Fruit fly (Drosophila melanogaster) whole organism, embryonic: ENCODE results near the gene CG10747.

Source experiments
- Bdp1 ChIP-seq: fragments of 200-800 bp; sonication (Bioruptor generic); optimal IDR thresholded peaks from 3 replicates; lab custom pipeline; 2016; ENCODE audit warnings: missing biosample characterization, missing genetic modification characterization
- CG1024 ChIP-seq: fragments of 200-800 bp; sonication (Bioruptor generic); IDR thresholded peaks from 2 replicates; pipeline ENCODE4 v1.3.6; 2022; ENCODE audit warnings: missing biosample characterization, missing genetic modification characterization
- CG10654 ChIP-seq: fragments of 200-800 bp; sonication (Bioruptor generic); optimal IDR thresholded peaks from 2 replicates; lab custom pipeline; 2016; ENCODE audit warnings: missing biosample characterization, missing genetic modification characterization
- CG14710 ChIP-seq: fragments of 200-800 bp; sonication (Bioruptor generic); optimal IDR thresholded peaks from 3 replicates; lab custom pipeline; 2019; ENCODE audit warnings: missing biosample characterization, mild to moderate bottlenecking, missing genetic modification characterization, moderate library complexity
- CG17385 ChIP-seq: fragments of 200-800 bp; sonication (Bioruptor generic); optimal IDR thresholded peaks from 3 replicates; lab custom pipeline; 2018; ENCODE audit warnings: missing biosample characterization, mild to moderate bottlenecking, missing genetic modification characterization
- CG18262 ChIP-seq: fragments of 200-800 bp; optimal IDR thresholded peaks from 3 replicates; lab custom pipeline; 2019; ENCODE audit warnings: missing biosample characterization, mild to moderate bottlenecking, missing genetic modification characterization, moderate library complexity
- CG2199 ChIP-seq: fragments of 200-800 bp; sonication (Bioruptor generic); IDR thresholded peaks from 3 replicates; pipeline ENCODE4 v1.3.6; 2022; ENCODE audit warnings: missing biosample characterization, missing genetic modification characterization
- CG3065 ChIP-seq: fragments of 200-800 bp; sonication (Bioruptor generic); optimal IDR thresholded peaks from 2 replicates; lab custom pipeline; 2016; ENCODE audit warnings: missing biosample characterization, missing genetic modification characterization
- CG31224 ChIP-seq: fragments of 200-800 bp; sonication (Bioruptor generic); IDR thresholded peaks from 2 replicates; pipeline ENCODE4 v1.3.6; 2022; ENCODE audit warnings: missing biosample characterization, missing genetic modification characterization
- CG4328 ChIP-seq: fragments of 200-800 bp; sonication (Bioruptor generic); optimal IDR thresholded peaks from 3 replicates; lab custom pipeline; 2017; ENCODE audit warnings: missing biosample characterization, missing genetic modification reagents, missing genetic modification characterization
- CG43689 ChIP-seq: fragments of 200-800 bp; sonication (Bioruptor generic); IDR thresholded peaks from 2 replicates; pipeline ENCODE4 v1.3.6; 2022; ENCODE audit warnings: missing biosample characterization, missing genetic modification characterization
- CG8281 ChIP-seq: fragments of 200-800 bp; sonication (Bioruptor generic); optimal IDR thresholded peaks from 2 replicates; lab custom pipeline; 2018; ENCODE audit warnings: missing biosample characterization, mild to moderate bottlenecking, missing genetic modification characterization, moderate library complexity
- CG8944 ChIP-seq: fragments of 200-800 bp; sonication (Bioruptor generic); optimal IDR thresholded peaks from 3 replicates; lab custom pipeline; 2016; ENCODE audit warnings: missing biosample characterization, missing genetic modification characterization
- CG9215 ChIP-seq: fragments of 200-800 bp; sonication (Bioruptor generic); IDR thresholded peaks from 2 replicates; pipeline ENCODE4 v1.3.6; 2022; ENCODE audit warnings: missing biosample characterization, missing genetic modification characterization
- CkIIα-i1 ChIP-seq: fragments of 200-800 bp; sonication (Bioruptor generic); IDR thresholded peaks from 2 replicates; pipeline ENCODE4 v1.3.6; 2022; ENCODE audit warnings: missing biosample characterization, missing genetic modification characterization
- CrebB ChIP-seq: fragments of 200-800 bp; sonication (Bioruptor generic); optimal IDR thresholded peaks from 3 replicates; lab custom pipeline; 2018; ENCODE audit warnings: missing biosample characterization, mild to moderate bottlenecking, missing genetic modification characterization
- Fer3 ChIP-seq: fragments of 200-800 bp; sonication (Bioruptor generic); optimal IDR thresholded peaks from 2 replicates; lab custom pipeline; 2018; ENCODE audit warnings: missing biosample characterization, mild to moderate bottlenecking, missing genetic modification characterization, moderate library complexity
- Gsc ChIP-seq: fragments of 200-800 bp; sonication (Bioruptor generic); IDR thresholded peaks from 2 replicates; pipeline ENCODE4 v1.3.6; 2022; ENCODE audit warnings: missing biosample characterization, missing genetic modification characterization
- HLHmδ ChIP-seq: fragments of 200-800 bp; sonication (Bioruptor generic); optimal IDR thresholded peaks from 2 replicates; lab custom pipeline; 2018; ENCODE audit warnings: missing biosample characterization, mild to moderate bottlenecking, missing genetic modification characterization, moderate library complexity
- Lhr ChIP-seq: fragments of 200-800 bp; sonication (Bioruptor generic); optimal IDR thresholded peaks from 3 replicates; lab custom pipeline; 2017; ENCODE audit warnings: mild to moderate bottlenecking, missing biosample characterization, missing genetic modification reagents, missing genetic modification characterization
- MESR4 ChIP-seq: fragments of 200-800 bp; sonication (Bioruptor generic); optimal IDR thresholded peaks from 2 replicates; lab custom pipeline; 2018; ENCODE audit warnings: missing biosample characterization, mild to moderate bottlenecking, missing genetic modification characterization, moderate library complexity
- Max ChIP-seq: fragments of 200-800 bp; sonication (Bioruptor generic); optimal IDR thresholded peaks from 2 replicates; lab custom pipeline; 2016; ENCODE audit warnings: missing biosample characterization, mild to moderate bottlenecking, missing genetic modification characterization
- NC2α ChIP-seq: fragments of 200-800 bp; sonication (Bioruptor generic); optimal IDR thresholded peaks from 2 replicates; lab custom pipeline; 2016; ENCODE audit warnings: missing biosample characterization, missing genetic modification characterization
- Neu2 ChIP-seq: fragments of 200-800 bp; sonication (Bioruptor generic); optimal IDR thresholded peaks from 3 replicates; lab custom pipeline; 2016; ENCODE audit warnings: missing biosample characterization, missing genetic modification characterization, borderline replicate concordance
- NfI ChIP-seq: fragments of 200-800 bp; sonication (Bioruptor generic); optimal IDR thresholded peaks from 3 replicates; lab custom pipeline; 2018; ENCODE audit warnings: missing biosample characterization, mild to moderate bottlenecking, missing genetic modification characterization, moderate library complexity
- Opbp ChIP-seq: fragments of 200-800 bp; sonication (Bioruptor generic); IDR thresholded peaks from 3 replicates; pipeline ENCODE4 v1.3.6; 2022; ENCODE audit warnings: missing biosample characterization, missing genetic modification characterization; ENCODE audit not compliant: partially characterized antibody
- Sin3A ChIP-seq: fragments of >200 bp; optimal IDR thresholded peaks from 2 replicates; lab custom pipeline; 2018
- Trl ChIP-seq, 3 experiments: fragments of >200 bp in 2 of 3; fragments of 200-800 bp in 1 of 3; sonication (Bioruptor generic) in 1 of 3; optimal IDR thresholded peaks; 2 replicates in 1 of 3; 3 replicates in 2 of 3; lab custom pipeline; 2016 to 2017; ENCODE audit warnings: missing biosample characterization in 1 of 3, missing genetic modification characterization in 1 of 3
- Xrp1 ChIP-seq: fragments of 200-800 bp; sonication (Bioruptor generic); IDR thresholded peaks from 2 replicates; pipeline ENCODE4 v1.3.6; 2022; ENCODE audit warnings: missing biosample characterization, missing genetic modification characterization
- ab ChIP-seq: fragments of 200-800 bp; sonication (Bioruptor generic); optimal IDR thresholded peaks from 2 replicates; lab custom pipeline; 2016; ENCODE audit warnings: missing biosample characterization, missing genetic modification characterization
- al ChIP-seq: fragments of 200-800 bp; sonication (Bioruptor generic); IDR thresholded peaks from 2 replicates; pipeline ENCODE4 v1.3.6; 2022; ENCODE audit warnings: missing biosample characterization, missing genetic modification characterization
- bsh ChIP-seq, 2 experiments: fragments of 200-800 bp; sonication (Bioruptor generic); optimal IDR thresholded peaks; 2 replicates each; lab custom pipeline; 2017 to 2018; ENCODE audit warnings: mild to moderate bottlenecking in 2 of 2, missing biosample characterization in 2 of 2, missing genetic modification characterization in 2 of 2, moderate library complexity in 1 of 2
- crc ChIP-seq: fragments of 200-800 bp; sonication (Bioruptor generic); optimal IDR thresholded peaks from 2 replicates; lab custom pipeline; 2016; ENCODE audit warnings: missing biosample characterization, missing genetic modification characterization
- emc ChIP-seq: fragments of 200-800 bp; sonication (Bioruptor generic); optimal IDR thresholded peaks from 2 replicates; lab custom pipeline; 2016; ENCODE audit warnings: missing biosample characterization, missing genetic modification characterization
- fd102C ChIP-seq: fragments of 200-800 bp; sonication (Bioruptor generic); optimal IDR thresholded peaks from 2 replicates; lab custom pipeline; 2018; ENCODE audit warnings: missing biosample characterization, mild to moderate bottlenecking, missing genetic modification characterization, moderate library complexity
- fu2 ChIP-seq: fragments of 200-800 bp; sonication (Bioruptor generic); optimal IDR thresholded peaks from 2 replicates; lab custom pipeline; 2016; ENCODE audit warnings: missing biosample characterization, missing genetic modification characterization
- gem ChIP-seq: fragments of 200-800 bp; sonication (Bioruptor generic); optimal IDR thresholded peaks from 2 replicates; lab custom pipeline; 2019; ENCODE audit warnings: missing biosample characterization, mild to moderate bottlenecking, missing genetic modification characterization, moderate library complexity
- inv ChIP-seq: fragments of 200-800 bp; sonication (Bioruptor generic); IDR thresholded peaks from 2 replicates; pipeline ENCODE4 v1.3.6; 2022; ENCODE audit warnings: missing biosample characterization, missing genetic modification characterization; ENCODE audit not compliant: partially characterized antibody
- row ChIP-seq: fragments of 200-800 bp; sonication (Bioruptor generic); IDR thresholded peaks from 3 replicates; pipeline ENCODE4 v1.3.6; 2022; ENCODE audit warnings: missing biosample characterization, missing genetic modification characterization
- sd ChIP-seq: fragments of 200-800 bp; sonication (Bioruptor generic); optimal IDR thresholded peaks from 3 replicates; lab custom pipeline; 2018; ENCODE audit warnings: missing biosample characterization, mild to moderate bottlenecking, missing genetic modification characterization, moderate library complexity
- seq ChIP-seq: fragments of 200-800 bp; sonication (Bioruptor generic); IDR thresholded peaks from 2 replicates; pipeline ENCODE4 v1.3.6; 2022; ENCODE audit warnings: missing biosample characterization, missing genetic modification characterization
- slou ChIP-seq: fragments of 200-800 bp; sonication (Bioruptor generic); optimal IDR thresholded peaks from 3 replicates; lab custom pipeline; 2016; ENCODE audit warnings: missing biosample characterization, missing genetic modification characterization
- twi ChIP-seq: fragments of 200-800 bp; optimal IDR thresholded peaks from 2 replicates; lab custom pipeline; 2019; ENCODE audit warnings: missing biosample characterization, mild to moderate bottlenecking, missing genetic modification characterization, moderate library complexity
- wdn ChIP-seq: fragments of 200-800 bp; sonication (Bioruptor generic); IDR thresholded peaks from 2 replicates; pipeline ENCODE4 v1.3.6; 2022; ENCODE audit warnings: missing biosample characterization, missing genetic modification characterization
- wor ChIP-seq: fragments of 200-800 bp; sonication (Bioruptor generic); IDR thresholded peaks from 2 replicates; pipeline ENCODE4 v1.3.6; 2022; ENCODE audit warnings: missing biosample characterization, missing genetic modification characterization
- z ChIP-seq: fragments of 200-800 bp; sonication (Bioruptor generic); IDR thresholded peaks from 3 replicates; pipeline ENCODE4 v1.3.6; 2022; ENCODE audit warnings: missing biosample characterization, missing genetic modification characterization
- zen2 ChIP-seq: fragments of 200-800 bp; sonication (Bioruptor generic); IDR thresholded peaks from 3 replicates; pipeline ENCODE4 v1.3.6; 2022; ENCODE audit warnings: missing biosample characterization, missing genetic modification characterization; ENCODE audit not compliant: partially characterized antibody
- zf30C ChIP-seq: fragments of 200-800 bp; sonication (Bioruptor generic); optimal IDR thresholded peaks from 3 replicates; lab custom pipeline; 2018; ENCODE audit warnings: missing biosample characterization, mild to moderate bottlenecking, missing genetic modification characterization

CG10747 gene

DNA sequence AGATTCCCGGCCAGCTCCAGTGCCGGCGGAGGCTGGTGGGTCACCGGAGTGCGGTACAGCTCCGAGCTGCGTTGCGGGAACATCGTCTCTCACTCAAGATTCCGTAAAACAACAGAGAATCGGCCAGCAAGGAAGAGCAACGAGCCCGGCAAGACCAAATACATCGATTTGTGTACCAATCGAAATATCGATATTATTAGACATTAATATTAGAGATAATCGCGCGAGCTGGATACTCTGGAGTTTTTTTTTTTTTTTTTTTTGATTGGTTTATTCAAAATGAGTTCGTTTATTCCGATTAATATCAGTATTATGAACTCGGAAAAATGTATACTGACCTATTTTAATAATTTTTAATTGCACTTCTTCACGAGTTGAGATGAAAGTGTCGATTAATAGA lies 25.6 kb downstream of the CG10747 start, which contains the start of gene vls (continued):
- TF ChIP-seq CrebB (tag; lab: Kevin White, UChicago) (no peak), inv (GFP tag; lab: Robert Waterston, UW) (peak; percentile 50), CG3065 (GFP tag; lab: Kevin White, UChicago) (no peak), CG2199 (GFP tag; lab: Robert Waterston, UW) (no peak), Bdp1 (GFP tag; lab: Kevin White, UChicago) (no peak), zen2 (GFP tag; lab: Robert Waterston, UW) (peak; percentile 81), slou (GFP tag; lab: Kevin White, UChicago) (no peak)
- TF ChIP-seq, all 482 proteins: peak for 48

DNA sequence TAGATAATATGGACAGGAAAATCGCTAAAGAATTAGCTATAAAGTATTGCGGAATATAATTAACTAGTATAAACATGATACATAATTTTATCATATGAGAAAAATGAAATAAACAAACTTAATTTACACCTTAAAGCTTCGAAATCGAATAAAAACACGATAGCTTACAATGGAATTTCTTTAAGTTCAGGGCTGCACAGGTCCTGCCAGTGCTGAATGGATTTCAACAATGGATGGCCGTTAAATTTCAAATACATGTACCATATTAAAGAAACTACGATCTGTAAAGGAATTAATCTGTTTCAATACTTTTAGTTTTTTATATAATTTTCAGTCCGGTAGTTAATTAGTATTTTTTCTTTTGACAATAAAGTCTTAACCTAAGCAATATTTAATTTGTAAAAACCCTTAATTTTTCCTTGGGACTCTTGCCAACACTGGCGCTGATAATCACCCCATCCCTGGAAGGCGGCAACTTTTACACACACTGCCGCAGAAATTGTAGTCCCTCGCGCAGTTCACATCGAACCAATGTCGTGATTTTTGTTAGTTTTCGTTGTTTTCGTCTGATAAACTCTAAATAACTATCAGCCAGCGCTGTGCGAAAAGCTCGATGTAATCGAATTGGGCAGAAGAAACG lies 30.0 kb downstream of the CG10747 start, which contains the start of the genes barr and lok:
Gene barr, minus strand, starts transcription at position 353 of the 640 bp plus-strand sequence.
Gene lok, plus strand, starts transcription at position 405 of the 640 bp plus-strand sequence.
- TF ChIP-seq row = peak; percentile 83
- no peak for TF ChIP-seq Trl (optimal IDR thresholded peaks at IDR 0.05; lab: Kevin White, UChicago)
- TF ChIP-seq Trl (GFP tag; optimal IDR thresholded peaks at IDR 0.05; lab: Kevin White, UChicago) = peak; percentile 17
- TF ChIP-seq CG43689 (GFP tag; lab: Robert Waterston, UW) = no peak
- TF ChIP-seq Sin3A (lab: Kevin White, UChicago) = peak; percentile 76
- peak; percentile 40 for TF ChIP-seq twi (tag; lab: Kevin White, UChicago)
- TF ChIP-seq CG18262 (tag; lab: Kevin White, UChicago) = peak; percentile 59
- peak; percentile 49 for TF ChIP-seq Lhr (GFP tag; lab: Kevin White, UChicago)
- TF ChIP-seq CG1024 (GFP tag; lab: Robert Waterston, UW) = no peak
- peak; percentile 22 for TF ChIP-seq Fer3
- peak; percentile 45 for TF ChIP-seq fu2
- no peak for TF ChIP-seq z (GFP tag; lab: Robert Waterston, UW)
- no peak for TF ChIP-seq Opbp (GFP tag; lab: Robert Waterston, UW)
- TF ChIP-seq wor (GFP tag; lab: Robert Waterston, UW) = no peak
- peak; percentile 27 for TF ChIP-seq CG10654
- TF ChIP-seq NfI (GFP tag; lab: Kevin White, UChicago) = no peak
- TF ChIP-seq gem = peak; percentile 60
- TF ChIP-seq crc (GFP tag; lab: Kevin White, UChicago) = peak; percentile 15
- no peak for TF ChIP-seq fd102C
- no peak for TF ChIP-seq emc (GFP tag; lab: Kevin White, UChicago)
- peak; percentile 39 for TF ChIP-seq CG8944 (GFP tag; lab: Kevin White, UChicago)
- peak; percentile 39 for TF ChIP-seq CG4328 (GFP tag; lab: Kevin White, UChicago)
- no peak for TF ChIP-seq CG31224 (GFP tag; lab: Robert Waterston, UW)
- TF ChIP-seq CG8281 (tag; lab: Kevin White, UChicago) = no peak
- TF ChIP-seq NC2α (GFP tag; lab: Kevin White, UChicago) = no peak
- TF ChIP-seq MESR4 = peak; percentile 68
- peak; percentile 80 for TF ChIP-seq sd (tag; lab: Kevin White, UChicago)
- TF ChIP-seq Gsc (GFP tag; lab: Robert Waterston, UW) = no peak
- no peak for TF ChIP-seq ab (GFP tag; lab: Kevin White, UChicago)
- TF ChIP-seq Xrp1 (GFP tag; lab: Robert Waterston, UW) = peak; percentile 23; the same call in 1 of the 2 replicates
- TF ChIP-seq CG14710 (tag; lab: Kevin White, UChicago) = peak; percentile 78
- TF ChIP-seq al (GFP tag; lab: Robert Waterston, UW) = 0 out of 2 replicates have a peak, but pooled peaks have one; percentile 11
- no peak for TF ChIP-seq CG17385 (GFP tag; lab: Kevin White, UChicago)
- peak; percentile 23 for TF ChIP-seq Max (GFP tag; lab: Kevin White, UChicago)
- TF ChIP-seq CkIIα-i1 = no peak
- TF ChIP-seq CG9215 (GFP tag; lab: Robert Waterston, UW) = peak; percentile 60
- peak; percentile 1 for TF ChIP-seq Neu2
- TF ChIP-seq seq = no peak
- TF ChIP-seq zf30C = no peak
- TF ChIP-seq HLHmδ (GFP tag; lab: Kevin White, UChicago) = no peak
- no peak for TF ChIP-seq wdn (GFP tag; lab: Robert Waterston, UW)
- peak in 1 of 2 experiments; percentile 4 for TF ChIP-seq bsh (GFP tag; optimal IDR thresholded peaks at IDR 0.05; lab: Kevin White, UChicago)
